Fruit fly (Drosophila melanogaster): ENCODE measurements around the gene CG14957.
A peak's percentile ranks its signal among the peaks of the same experiment; 100 is the strongest.

The CG14957 gene

DNA sequence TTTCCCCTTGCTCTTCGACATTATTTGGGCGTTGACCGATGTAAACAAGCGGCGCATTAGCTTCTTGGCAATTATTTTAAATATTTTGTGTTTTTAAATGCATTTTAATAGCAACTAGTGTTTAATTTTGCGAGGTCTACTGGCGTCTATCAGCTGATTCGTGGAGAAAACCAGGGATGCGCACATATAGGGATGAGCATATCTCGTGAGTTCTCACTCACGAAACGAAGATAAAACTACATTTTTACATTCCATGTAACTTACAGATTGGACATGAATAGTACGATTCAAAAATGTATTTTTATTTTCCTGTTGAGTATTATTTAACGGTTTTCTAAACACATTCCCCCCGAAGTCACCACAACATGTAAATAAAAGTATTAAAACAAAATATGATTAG, 10.1 kb downstream of the CG14957 start, which contains the start of gene CG14966 (continued):
- TF ChIP-seq Lhr (GFP tag; optimal IDR thresholded peaks at IDR 0.05) (no peak), CG8924 (tag; optimal IDR thresholded peaks at IDR 0.05) (no peak), CG18011 (GFP tag; optimal IDR thresholded peaks at IDR 0.05) (no peak), pzg (GFP tag; optimal IDR thresholded peaks at IDR 0.05) (peak; percentile 89), fd3F (GFP tag; optimal IDR thresholded peaks at IDR 0.05) (no peak), CG2129 (GFP tag; IDR thresholded peaks at IDR 0.05; ENCODE audit: partially characterized antibody) (peak; percentile 80), zf30C (GFP tag; optimal IDR thresholded peaks at IDR 0.05) (no peak), Dip2 (GFP tag; IDR thresholded peaks at IDR 0.05) (no peak), kni (GFP tag; optimal IDR thresholded peaks at IDR 0.05) (peak; percentile 20), yki (optimal IDR thresholded peaks at IDR 0.05) (no peak), disco-r (GFP tag; optimal IDR thresholded peaks at IDR 0.05) (no peak), Fer1 (GFP tag; optimal IDR thresholded peaks at IDR 0.05) (peak; percentile 31), Gsc (GFP tag; IDR thresholded peaks at IDR 0.05) (no peak), CG1792 (GFP tag; optimal IDR thresholded peaks at IDR 0.05) (no peak), tna (GFP tag; IDR thresholded peaks at IDR 0.05; ENCODE audit: partially characterized antibody) (peak; percentile 51; the same call in 1 of the 2 replicates), otp (GFP tag; IDR thresholded peaks at IDR 0.05) (no peak), rib (GFP tag; IDR thresholded peaks at IDR 0.05) (peak; percentile 65), Myb (GFP tag; optimal IDR thresholded peaks at IDR 0.05) (peak; percentile 95), CG11696 (GFP tag; IDR thresholded peaks at IDR 0.05) (no peak), fd102C (GFP tag; optimal IDR thresholded peaks at IDR 0.05) (no peak), nerfin-1 (tag; optimal IDR thresholded peaks at IDR 0.05) (peak; percentile 31), CG14860 (GFP tag; IDR thresholded peaks at IDR 0.05; ENCODE audit: partially characterized antibody) (peak; percentile 73), sc (optimal IDR thresholded peaks at IDR 0.05) (no peak), sc (GFP tag; optimal IDR thresholded peaks at IDR 0.05) (no peak), lmd (GFP tag; IDR thresholded peaks at IDR 0.05) (no peak), H2.0 (GFP tag; IDR thresholded peaks at IDR 0.05) (0 out of 2 replicates have a peak, but pooled peaks have one; percentile 6), mirr (GFP tag; optimal IDR thresholded peaks at IDR 0.05) (peak; percentile 30), dimm (GFP tag; IDR thresholded peaks at IDR 0.05) (no peak), Optix (GFP tag; IDR thresholded peaks at IDR 0.05) (no peak), Sry-δ (GFP tag; optimal IDR thresholded peaks at IDR 0.05) (peak; percentile 96), Xrp1 (GFP tag; IDR thresholded peaks at IDR 0.05) (no peak), CG3163 (GFP tag; optimal IDR thresholded peaks at IDR 0.05) (no peak), CG6254 (GFP tag; optimal IDR thresholded peaks at IDR 0.05) (no peak), HLHmδ (GFP tag; optimal IDR thresholded peaks at IDR 0.05) (no peak), CG8388 (GFP tag; optimal IDR thresholded peaks at IDR 0.05) (no peak), CG1832 (GFP tag; optimal IDR thresholded peaks at IDR 0.05) (no peak), sr (GFP tag; IDR thresholded peaks at IDR 0.05) (no peak), Lpt (GFP tag; optimal IDR thresholded peaks at IDR 0.05) (no peak), fd96Cb (tag; optimal IDR thresholded peaks at IDR 0.05) (no peak), CG31365 (tag; optimal IDR thresholded peaks at IDR 0.05) (no peak), Vsx1 (GFP tag; optimal IDR thresholded peaks at IDR 0.05) (no peak), Ptx1 (GFP tag; IDR thresholded peaks at IDR 0.05) (peak; percentile 23; the same call in 1 of the 2 replicates), ap (GFP tag; IDR thresholded peaks at IDR 0.05) (no peak), CG11695 (GFP tag; IDR thresholded peaks at IDR 0.05) (no peak), Hand (GFP tag; optimal IDR thresholded peaks at IDR 0.05) (no peak), CG10431 (GFP tag; optimal IDR thresholded peaks at IDR 0.05) (peak; percentile 89), trh (GFP tag; optimal IDR thresholded peaks at IDR 0.05) (no peak)

Measured in whole organism, embryonic.